Worm (Caenorhabditis elegans) whole organism, L4 larva: ENCODE data around the gene col-17.

ENCODE experiments used
- R02D3.7 ChIP-seq: fragments of 150-350 bp; sonication (generic microtip); optimal IDR thresholded peaks from 3 replicates; lab custom pipeline; 2014; ENCODE audit warnings: missing biosample characterization, missing genetic modification characterization
- aha-1 ChIP-seq: fragments of 150-350 bp; peaks from one replicate; lab custom pipeline; 2014; ENCODE audit warnings: missing biosample characterization, missing genetic modification characterization
- aly-2 ChIP-seq: sonication (generic microtip); optimal IDR thresholded peaks from 2 replicates; lab custom pipeline; 2018; ENCODE audit warnings: missing biosample characterization, missing genetic modification characterization
- ceh-20 ChIP-seq: fragments of 200-800 bp; sonication (Bioruptor generic); IDR thresholded peaks from 2 replicates; pipeline ENCODE4 v1.3.6; 2022; ENCODE audit warnings: missing genetic modification reagents, missing genetic modification characterization, missing compliant biosample characterization
- egl-43 ChIP-seq: fragments of 200-800 bp; sonication (Bioruptor generic); IDR thresholded peaks from 2 replicates; pipeline ENCODE4 v1.3.6; 2022; ENCODE audit warnings: missing genetic modification reagents, missing genetic modification characterization, missing compliant biosample characterization
- lin-15B ChIP-seq: fragments of 150-350 bp; sonication (generic microtip); optimal IDR thresholded peaks from 3 replicates; lab custom pipeline; 2014; ENCODE audit warnings: missing biosample characterization, missing genetic modification characterization
- mdt-29 ChIP-seq: fragments of 200-800 bp; sonication (Bioruptor generic); IDR thresholded peaks from 2 replicates; pipeline ENCODE4 v1.3.6; 2022; ENCODE audit warnings: missing genetic modification reagents, missing genetic modification characterization, missing compliant biosample characterization
- mxl-3 ChIP-seq: fragments of 200-800 bp; sonication (Bioruptor generic); optimal IDR thresholded peaks from 2 replicates; lab custom pipeline; 2018; ENCODE audit warnings: mild to moderate bottlenecking, missing genetic modification characterization, missing compliant biosample characterization
- nhr-28 ChIP-seq: fragments of 150-350 bp; optimal IDR thresholded peaks from 2 replicates; lab custom pipeline; 2014; ENCODE audit warnings: missing biosample characterization, missing genetic modification characterization

DNA sequence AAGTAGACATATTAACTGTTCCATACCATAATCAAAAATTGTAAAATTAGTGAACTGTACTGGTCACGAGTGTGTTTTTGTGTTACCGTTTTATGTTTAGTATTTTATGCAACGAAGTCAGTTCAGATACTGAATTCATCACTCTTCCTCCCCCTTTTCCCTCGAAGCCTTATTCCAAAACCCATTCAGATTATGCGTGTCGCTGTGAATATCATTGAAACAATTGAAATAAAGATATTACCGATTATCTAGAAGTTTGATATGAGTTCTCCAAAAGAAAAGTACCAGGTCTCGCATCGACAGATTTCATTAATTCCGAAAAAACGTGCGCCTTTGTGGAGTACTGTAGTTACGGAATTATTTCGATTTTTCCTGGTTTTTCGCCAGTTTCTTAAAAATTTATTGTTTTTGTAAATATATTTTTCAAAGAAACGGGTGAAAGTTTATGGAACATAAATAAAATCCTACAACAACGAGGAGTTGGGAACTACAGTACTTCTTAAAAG lies 8.4 kb downstream of the col-17 start:
- TF ChIP-seq mdt-29 (GFP tag; lab: Robert Waterston, UW), result no peak
- TF ChIP-seq R02D3.7 (tag; lab: Kevin White, UChicago), result no peak
- no peak for TF ChIP-seq nhr-28 (tag; lab: Kevin White, UChicago)
- no peak for TF ChIP-seq ceh-20 (GFP tag; lab: Robert Waterston, UW)
- no peak for TF ChIP-seq egl-43 (GFP tag; lab: Robert Waterston, UW)
- peak; percentile 95 for TF ChIP-seq aha-1 (tag; lab: Kevin White, UChicago)
- no peak for TF ChIP-seq lin-15B (tag; lab: Kevin White, UChicago)
- no peak for TF ChIP-seq aly-2 (tag; lab: Kevin White, UChicago)
- no peak for TF ChIP-seq mxl-3
